Worm (Caenorhabditis elegans): Measurements from ENCODE around the gene C27D6.15.
"Not testable (repeated sequence)": the region's sequence is repeated elsewhere in the genome, so short reads cannot be mapped to it uniquely, and the experiment has no call there.

The C27D6.15 gene

ce11 chrII:5156983-5157382 is 14.7 kb upstream of the C27D6.15 start, which contains the start of gene msp-45:
Gene msp-45 (minus strand): TSS chrII:5157083.
- no peak for TF ChIP-seq F37B4.10 (GFP tag; IDR thresholded peaks at IDR 0.05)

- no peak for TF ChIP-seq nhr-80 (tag; optimal IDR thresholded peaks at IDR 0.05)
- TF ChIP-seq B0261.1 (tag; optimal IDR thresholded peaks at IDR 0.05) = no peak
- no peak for TF ChIP-seq sptf-2 (GFP tag; optimal IDR thresholded peaks at IDR 0.05)
- no peak for TF ChIP-seq hlh-12 (tag; optimal IDR thresholded peaks at IDR 0.05)
- no peak for TF ChIP-seq lsl-1 (GFP tag; optimal IDR thresholded peaks at IDR 0.05)
- TF ChIP-seq ceh-79 (tag; optimal IDR thresholded peaks at IDR 0.05) = no peak
- TF ChIP-seq T07F8.4 (tag; optimal IDR thresholded peaks at IDR 0.05) = no peak
- no peak for TF ChIP-seq cebp-1 (GFP tag; IDR thresholded peaks at IDR 0.05)
- no peak for TF ChIP-seq cebp-1 (tag; optimal IDR thresholded peaks at IDR 0.05)
- no peak for TF ChIP-seq B0019.2 (GFP tag; conservative IDR thresholded peaks at IDR 0.05)
- no peak for TF ChIP-seq ekl-4 (GFP tag; IDR thresholded peaks at IDR 0.05)
Measured at ce11 chrII:5157525-5157924, 14.2 kb upstream of the C27D6.15 start, which contains the start of gene srb-13. Gene srb-13 (minus strand): TSS chrII:5157625.

- TF ChIP-seq Y95B8A.8 (GFP tag; IDR thresholded peaks at IDR 0.05); ztf-26 (tag; optimal IDR thresholded peaks at IDR 0.05); F57A8.1 (GFP tag; optimal IDR thresholded peaks at IDR 0.05): not testable (repeated sequence)
Measured at ce11 chrII:5158774-5159173, 12.9 kb upstream of the C27D6.15 start, which contains the start of gene F58A6.9. Gene F58A6.9 (minus strand): TSS chrII:5158874.

ce11 chrII:5161102-5161501 is 10.6 kb upstream of the C27D6.15 start, which contains the start of gene C27D6.11:
Gene C27D6.11 (minus strand): TSS chrII:5161202.
- TF ChIP-seq ekl-4 (GFP tag; IDR thresholded peaks at IDR 0.05) = no peak
- TF ChIP-seq hlh-26 (GFP tag; conservative IDR thresholded peaks at IDR 0.05) = no peak
- no peak for TF ChIP-seq ztf-25 (GFP tag; IDR thresholded peaks at IDR 0.05)
- TF ChIP-seq let-526 (GFP tag; IDR thresholded peaks at IDR 0.05) = no peak
- TF ChIP-seq tlf-1 (GFP tag; optimal IDR thresholded peaks at IDR 0.05) = no peak
- TF ChIP-seq nhr-90 (tag; optimal IDR thresholded peaks at IDR 0.05) = no peak

- TF ChIP-seq ztf-18 (tag; optimal IDR thresholded peaks at IDR 0.05) (no peak), efl-1 (GFP tag; optimal IDR thresholded peaks at IDR 0.05) (no peak), ceh-40 (GFP tag; IDR thresholded peaks at IDR 0.05) (no peak), ccch-3 (GFP tag; optimal IDR thresholded peaks at IDR 0.05) (no peak)
Measured at ce11 chrII:5163283-5163682, 8.4 kb upstream of the C27D6.15 start, which contains the start of gene srb-5. Gene srb-5 (minus strand): TSS chrII:5163383.

ce11 chrII:5166738-5167137 is 5.0 kb upstream of the C27D6.15 start, which contains the start of gene srb-3:
Gene srb-3 (minus strand): TSS chrII:5166838.
- TF ChIP-seq ceh-100 (GFP tag; IDR thresholded peaks at IDR 0.05) (no peak), madf-3 (GFP tag; IDR thresholded peaks at IDR 0.05) (no peak), nfyb-1 (GFP tag; IDR thresholded peaks at IDR 0.05) (no peak), F55B11.4 (tag; optimal IDR thresholded peaks at IDR 0.05; ENCODE audit: borderline replicate concordance, insufficient read depth) (no peak), K11D2.4 (GFP tag; IDR thresholded peaks at IDR 0.05) (no peak), Y53G8AR.9 (GFP tag; conservative IDR thresholded peaks at IDR 0.05) (no peak), ceh-79 (tag; optimal IDR thresholded peaks at IDR 0.05) (no peak), D2030.7 (GFP tag; IDR thresholded peaks at IDR 0.05) (no peak), tbx-9 (tag; optimal IDR thresholded peaks at IDR 0.05; ENCODE audit: borderline replicate concordance) (no peak), nfya-2 (GFP tag; IDR thresholded peaks at IDR 0.05) (no peak), ceh-91 (GFP tag; IDR thresholded peaks at IDR 0.05) (no peak), sea-2 (GFP tag; IDR thresholded peaks at IDR 0.05) (no peak), unc-130 (GFP tag; optimal IDR thresholded peaks at IDR 0.05) (no peak), repo-1 (tag; optimal IDR thresholded peaks at IDR 0.05) (no peak)
